Fruit fly (Drosophila melanogaster) whole organism, pupa: ENCODE results near the gene Ir68b.

Experiments
- CG13204 ChIP-seq: fragments of 200-800 bp; sonication (Bioruptor generic); optimal IDR thresholded peaks from 2 replicates; lab custom pipeline; 2018; ENCODE audit warnings: missing biosample characterization, mild to moderate bottlenecking, missing genetic modification characterization, moderate library complexity
- CG17806 ChIP-seq: fragments of 200-800 bp; sonication (Bioruptor generic); optimal IDR thresholded peaks from 2 replicates; lab custom pipeline; 2018; ENCODE audit warnings: missing biosample characterization, mild to moderate bottlenecking, missing genetic modification characterization, moderate library complexity
- CG8159 ChIP-seq: fragments of 200-800 bp; sonication (Bioruptor generic); optimal IDR thresholded peaks from 3 replicates; lab custom pipeline; 2018; ENCODE audit warnings: missing biosample characterization, mild to moderate bottlenecking, missing genetic modification characterization, moderate library complexity
- CG9948 ChIP-seq: fragments of 200-800 bp; sonication (Bioruptor generic); optimal IDR thresholded peaks from 2 replicates; lab custom pipeline; 2018; ENCODE audit warnings: missing biosample characterization, mild to moderate bottlenecking, missing genetic modification characterization, moderate library complexity
- D1 ChIP-seq: fragments of 200-800 bp; sonication (Bioruptor generic); optimal IDR thresholded peaks from 2 replicates; lab custom pipeline; 2018; ENCODE audit warnings: missing biosample characterization, mild to moderate bottlenecking, missing genetic modification characterization, moderate library complexity
- EcR ChIP-seq: fragments of 200-800 bp; sonication (Bioruptor generic); optimal IDR thresholded peaks from 3 replicates; lab custom pipeline; 2019; ENCODE audit warnings: missing biosample characterization, missing genetic modification characterization, mild to moderate bottlenecking, moderate library complexity, missing genetic modification reagents
- Pif1A ChIP-seq: fragments of 200-800 bp; sonication (Bioruptor generic); optimal IDR thresholded peaks from 3 replicates; lab custom pipeline; 2016; ENCODE audit warnings: missing biosample characterization, missing genetic modification characterization
- fd96Ca ChIP-seq: fragments of 200-800 bp; sonication (Bioruptor generic); IDR thresholded peaks from 3 replicates; pipeline ENCODE4 v1.3.6; 2022; ENCODE audit warnings: missing biosample characterization, missing genetic modification characterization
- gl ChIP-seq: fragments of 200-800 bp; sonication (Bioruptor generic); optimal IDR thresholded peaks from 2 replicates; lab custom pipeline; 2018; ENCODE audit warnings: missing biosample characterization, mild to moderate bottlenecking, missing genetic modification characterization
- rn ChIP-seq: fragments of 200-800 bp; sonication (Bioruptor generic); IDR thresholded peaks from 2 replicates; pipeline ENCODE4 v1.3.6; 2022; ENCODE audit warnings: missing biosample characterization, missing genetic modification characterization

DNA sequence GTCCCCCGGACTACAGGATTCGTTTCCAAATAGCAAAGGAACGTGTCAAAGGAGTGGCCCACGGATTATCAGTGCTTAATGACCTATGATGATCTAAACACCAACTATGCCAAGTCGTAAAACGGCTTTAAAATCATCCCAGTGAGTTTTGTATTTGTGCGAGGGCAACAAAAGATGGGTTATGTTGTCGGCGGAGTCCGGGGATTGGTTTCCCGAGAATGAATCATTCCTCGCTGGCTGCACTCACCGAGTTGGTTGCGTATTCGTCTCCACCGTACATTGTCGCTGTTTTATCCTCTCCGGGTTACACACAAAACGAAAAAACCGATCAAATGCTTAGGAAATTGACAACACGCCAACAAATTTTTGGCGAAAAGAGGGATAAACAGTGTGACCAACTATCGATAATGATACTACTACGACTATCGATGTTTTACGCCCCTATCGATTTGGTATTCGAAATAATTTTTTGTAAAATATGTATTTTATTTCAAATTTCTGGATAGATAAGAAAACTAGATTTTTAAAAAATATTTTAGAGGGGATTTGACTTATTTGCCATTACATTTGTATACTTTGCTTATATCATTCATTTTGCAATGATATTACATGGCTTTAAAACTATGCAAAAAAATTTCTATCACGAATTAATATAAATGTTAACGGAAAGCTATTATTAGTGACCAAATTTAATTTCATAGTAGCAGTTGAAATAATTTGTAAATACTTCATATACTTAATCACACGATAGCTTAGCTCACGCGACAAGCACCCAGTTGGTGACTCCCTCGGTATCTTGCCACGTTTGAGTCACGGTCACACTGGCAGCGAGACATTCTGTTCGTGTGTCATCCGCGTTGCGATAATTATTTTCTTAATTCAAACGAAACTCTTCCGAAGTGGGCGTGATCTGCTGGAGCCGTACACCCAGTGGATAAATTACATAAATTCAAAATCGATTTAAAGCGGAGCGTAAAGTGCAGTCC is 18.8 kb upstream of the Ir68b start, which contains the start of the genes eIF3l and Nrx-IV:
- TF ChIP-seq CG13204 (GFP tag; lab: Kevin White, UChicago) (no peak), rn (no peak), EcR (GFP tag; lab: Kevin White, UChicago) (no peak), CG8159 (no peak), gl (no peak), CG9948 (tag; lab: Kevin White, UChicago) (no peak), D1 (tag; lab: Kevin White, UChicago) (no peak), CG17806 (no peak), Pif1A (GFP tag; lab: Kevin White, UChicago) (no peak), fd96Ca (no peak)
